Worm (Caenorhabditis elegans): ENCODE measurements around the gene F21A3.3.

- no peak for TF ChIP-seq snpc-4 (tag; optimal IDR thresholded peaks at IDR 0.05)
- TF ChIP-seq unc-62 (GFP tag; optimal IDR thresholded peaks at IDR 0.05) = no peak
- TF ChIP-seq nhr-12 (tag; optimal IDR thresholded peaks at IDR 0.05) = no peak
- no peak for TF ChIP-seq nhr-28 (tag; optimal IDR thresholded peaks at IDR 0.05)
Observed at ce11 chrV:15499099-15499498, 18.4 kb upstream of the F21A3.3 start.

Measured in whole organism, mixed stage, embryonic.